Fruit fly (Drosophila melanogaster) whole organism, pupa: ENCODE measurements around the gene CG4613.
A peak's percentile ranks its signal among the peaks of the same experiment; 100 is the strongest.

Source experiments
- CG13204 ChIP-seq: fragments of 200-800 bp; sonication (Bioruptor generic); optimal IDR thresholded peaks from 2 replicates; lab custom pipeline; 2018; ENCODE audit warnings: missing biosample characterization, mild to moderate bottlenecking, missing genetic modification characterization, moderate library complexity
- CG14655 ChIP-seq: fragments of 200-800 bp; sonication (Bioruptor generic); optimal IDR thresholded peaks from 3 replicates; lab custom pipeline; 2017; ENCODE audit warnings: mild to moderate bottlenecking, missing biosample characterization, missing genetic modification reagents, missing genetic modification characterization
- CG15710 ChIP-seq: fragments of 200-800 bp; sonication (Bioruptor generic); optimal IDR thresholded peaks from 2 replicates; lab custom pipeline; 2018; ENCODE audit warnings: missing biosample characterization, mild to moderate bottlenecking, missing genetic modification characterization, moderate library complexity
- CG17806 ChIP-seq: fragments of 200-800 bp; sonication (Bioruptor generic); optimal IDR thresholded peaks from 2 replicates; lab custom pipeline; 2018; ENCODE audit warnings: missing biosample characterization, mild to moderate bottlenecking, missing genetic modification characterization, moderate library complexity
- CG34367 ChIP-seq: fragments of 200-800 bp; sonication (Bioruptor generic); optimal IDR thresholded peaks from 2 replicates; lab custom pipeline; 2018; ENCODE audit warnings: missing biosample characterization, mild to moderate bottlenecking, missing genetic modification characterization
- CG4496 ChIP-seq: fragments of 200-800 bp; sonication (Bioruptor generic); IDR thresholded peaks from 3 replicates; pipeline ENCODE4 v1.3.6; 2022; ENCODE audit warnings: missing biosample characterization, missing genetic modification characterization
- CG8301 ChIP-seq: fragments of 200-800 bp; sonication (Bioruptor generic); optimal IDR thresholded peaks from 2 replicates; lab custom pipeline; 2018; ENCODE audit warnings: missing biosample characterization, mild to moderate bottlenecking, missing genetic modification characterization
- EcR ChIP-seq: fragments of 200-800 bp; sonication (Bioruptor generic); optimal IDR thresholded peaks from 3 replicates; lab custom pipeline; 2019; ENCODE audit warnings: missing biosample characterization, missing genetic modification characterization, mild to moderate bottlenecking, moderate library complexity, missing genetic modification reagents
- Ets98B ChIP-seq: fragments of 200-800 bp; sonication (Bioruptor generic); IDR thresholded peaks from 2 replicates; pipeline ENCODE4 v1.3.6; 2022; ENCODE audit warnings: missing biosample characterization, missing genetic modification characterization
- Pif1B ChIP-seq: fragments of 200-800 bp; sonication (Bioruptor generic); optimal IDR thresholded peaks from 3 replicates; lab custom pipeline; 2016; ENCODE audit warnings: missing biosample characterization, missing genetic modification characterization
- rn ChIP-seq: fragments of 200-800 bp; sonication (Bioruptor generic); IDR thresholded peaks from 2 replicates; pipeline ENCODE4 v1.3.6; 2022; ENCODE audit warnings: missing biosample characterization, missing genetic modification characterization

DNA sequence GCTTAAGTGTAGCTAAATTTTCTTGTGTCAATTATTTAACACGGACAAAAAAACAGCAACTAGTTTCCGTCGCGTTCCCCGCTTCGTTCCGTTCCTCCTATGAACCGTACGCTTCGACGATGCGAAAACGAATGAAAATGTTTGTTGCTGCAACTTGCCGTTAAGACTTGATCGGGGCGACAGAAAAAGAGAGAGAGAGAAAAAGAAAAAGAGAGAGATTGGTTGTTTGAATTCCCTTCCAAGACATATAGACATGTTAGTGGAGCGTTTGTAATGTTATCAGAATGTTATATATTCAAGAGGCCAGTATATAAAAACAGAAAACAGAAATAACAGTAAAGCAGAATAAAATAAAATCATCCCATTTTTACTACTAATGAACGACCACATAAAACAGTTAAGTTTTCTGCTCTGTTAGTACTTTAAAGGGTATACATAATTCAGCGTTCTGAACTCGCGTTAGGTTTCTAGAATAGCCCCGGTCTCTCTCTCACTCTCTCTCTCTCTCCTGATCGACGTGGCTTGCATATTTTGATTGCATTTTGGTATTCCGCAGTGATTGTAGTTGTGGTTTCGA is 29.4 kb upstream of the CG4613 start, which contains the start of gene Gbs-70E:
- TF ChIP-seq EcR (GFP tag; lab: Kevin White, UChicago) = peak; percentile 81
- peak; percentile 89 for TF ChIP-seq CG34367 (tag; lab: Kevin White, UChicago)
- TF ChIP-seq CG13204 (GFP tag; lab: Kevin White, UChicago) = peak; percentile 82
- TF ChIP-seq CG15710 (tag; lab: Kevin White, UChicago) = peak; percentile 91
- TF ChIP-seq Pif1B (GFP tag; lab: Kevin White, UChicago) = peak; percentile 90
- TF ChIP-seq Ets98B (GFP tag; lab: Robert Waterston, UW) = peak; percentile 89
- peak; percentile 89 for TF ChIP-seq CG17806 (tag; lab: Kevin White, UChicago)
- peak; percentile 90 for TF ChIP-seq CG8301 (tag; lab: Kevin White, UChicago)
- TF ChIP-seq CG14655 (GFP tag; lab: Kevin White, UChicago) = peak; percentile 88
- TF ChIP-seq CG4496 (GFP tag; lab: Robert Waterston, UW) = peak; percentile 87
- TF ChIP-seq rn (GFP tag; lab: Robert Waterston, UW) = peak; percentile 66; the same call in 1 of the 2 replicates
